Worm (Caenorhabditis elegans) whole organism, mixed stage, embryonic: ENCODE results near the gene F18C5.10.

ENCODE experiments used
- M03D4.4 ChIP-seq: sonication (generic microtip); optimal IDR thresholded peaks from 2 replicates; lab custom pipeline; 2017; ENCODE audit warnings: mild to moderate bottlenecking, missing genetic modification characterization, missing compliant biosample characterization
- bed-3 ChIP-seq: fragments of 200-800 bp; sonication (Bioruptor generic); optimal IDR thresholded peaks from 3 replicates; lab custom pipeline; 2018; ENCODE audit warnings: mild to moderate bottlenecking, missing genetic modification characterization, moderate library complexity, missing compliant biosample characterization
- blmp-1 ChIP-seq: fragments of 150-350 bp; optimal IDR thresholded peaks from 2 replicates; lab custom pipeline; 2014; ENCODE audit warnings: missing biosample characterization, missing genetic modification characterization
- ceh-39 ChIP-seq: fragments of 150-350 bp; optimal IDR thresholded peaks from 2 replicates; lab custom pipeline; 2014; ENCODE audit warnings: missing biosample characterization, missing genetic modification characterization
- ceh-43 ChIP-seq: fragments of 200-800 bp; sonication (Bioruptor generic); optimal IDR thresholded peaks from 2 replicates; lab custom pipeline; 2018; ENCODE audit warnings: mild to moderate bottlenecking, missing genetic modification characterization, moderate library complexity, missing compliant biosample characterization
- ceh-83 ChIP-seq: fragments of 200-800 bp; sonication (Bioruptor generic); optimal IDR thresholded peaks from 2 replicates; lab custom pipeline; 2018; ENCODE audit warnings: mild to moderate bottlenecking, missing genetic modification characterization, missing compliant biosample characterization
- ces-1 ChIP-seq: fragments of 150-350 bp; optimal IDR thresholded peaks from 2 replicates; lab custom pipeline; 2014; ENCODE audit warnings: missing biosample characterization, missing genetic modification reagents, missing genetic modification characterization
- cnd-1 ChIP-seq: fragments of 200-800 bp; sonication (Bioruptor generic); optimal IDR thresholded peaks from 2 replicates; lab custom pipeline; 2018; ENCODE audit warnings: mild to moderate bottlenecking, missing genetic modification characterization, missing compliant biosample characterization
- drap-1 ChIP-seq: fragments of 200-800 bp; sonication (Bioruptor generic); optimal IDR thresholded peaks from 3 replicates; lab custom pipeline; 2018; ENCODE audit warnings: mild to moderate bottlenecking, missing genetic modification characterization, missing compliant biosample characterization
- elt-1 ChIP-seq: sonication (generic microtip); optimal IDR thresholded peaks from 2 replicates; lab custom pipeline; 2017; ENCODE audit warnings: missing genetic modification characterization, mild to moderate bottlenecking, missing compliant biosample characterization, antibody characterized with exemption, moderate library complexity, borderline replicate concordance; ENCODE audit not compliant: insufficient read depth
- elt-3 ChIP-seq: fragments of 150-350 bp; optimal IDR thresholded peaks from 2 replicates; lab custom pipeline; 2014; ENCODE audit warnings: missing biosample characterization, missing genetic modification characterization
- flh-1 ChIP-seq: fragments of 200-800 bp; sonication (Bioruptor generic); optimal IDR thresholded peaks from 2 replicates; lab custom pipeline; 2018; ENCODE audit warnings: mild to moderate bottlenecking, missing genetic modification characterization, moderate library complexity, missing compliant biosample characterization
- ham-2 ChIP-seq: fragments of 200-800 bp; sonication (Bioruptor generic); optimal IDR thresholded peaks from 2 replicates; lab custom pipeline; 2018; ENCODE audit warnings: mild to moderate bottlenecking, missing genetic modification characterization, missing compliant biosample characterization
- hlh-1 ChIP-seq: fragments of 150-350 bp; optimal IDR thresholded peaks from 2 replicates; lab custom pipeline; 2014; ENCODE audit warnings: missing biosample characterization, missing genetic modification reagents, missing genetic modification characterization
- lin-13 ChIP-seq: fragments of 150-350 bp; optimal IDR thresholded peaks from 2 replicates; lab custom pipeline; 2014; ENCODE audit warnings: missing biosample characterization, missing genetic modification characterization
- lin-32 ChIP-seq: fragments of 200-800 bp; sonication (Bioruptor generic); optimal IDR thresholded peaks from 2 replicates; lab custom pipeline; 2018; ENCODE audit warnings: mild to moderate bottlenecking, missing genetic modification characterization, missing compliant biosample characterization
- lsy-2 ChIP-seq: fragments of 150-350 bp; optimal IDR thresholded peaks from 2 replicates; lab custom pipeline; 2014; ENCODE audit warnings: missing biosample characterization, missing genetic modification characterization
- mab-5 ChIP-seq: fragments of 150-350 bp; optimal IDR thresholded peaks from 2 replicates; lab custom pipeline; 2014; ENCODE audit warnings: missing biosample characterization, missing genetic modification characterization
- mep-1 ChIP-seq: fragments of 150-350 bp; optimal IDR thresholded peaks from 2 replicates; lab custom pipeline; 2017; ENCODE audit warnings: missing biosample characterization, missing genetic modification reagents, missing genetic modification characterization, inconsistent platforms
- mls-2 ChIP-seq: sonication (generic microtip); optimal IDR thresholded peaks from 2 replicates; lab custom pipeline; 2016; ENCODE audit warnings: mild to moderate bottlenecking, missing genetic modification characterization, moderate library complexity, missing compliant biosample characterization
- nhr-12 ChIP-seq: fragments of 150-350 bp; optimal IDR thresholded peaks from 2 replicates; lab custom pipeline; 2014; ENCODE audit warnings: missing biosample characterization, missing genetic modification characterization
- nhr-2 ChIP-seq: fragments of 150-350 bp; optimal IDR thresholded peaks from 2 replicates; lab custom pipeline; 2014; ENCODE audit warnings: missing biosample characterization, missing genetic modification characterization
- nhr-237 ChIP-seq: fragments of 150-350 bp; optimal IDR thresholded peaks from 2 replicates; lab custom pipeline; 2014; ENCODE audit warnings: missing biosample characterization, missing genetic modification characterization
- nhr-76 ChIP-seq: sonication (generic microtip); optimal IDR thresholded peaks from 2 replicates; lab custom pipeline; 2017; ENCODE audit warnings: missing biosample characterization, missing genetic modification characterization
- pha-4 ChIP-seq: fragments of 150-350 bp; optimal IDR thresholded peaks from 2 replicates; lab custom pipeline; 2018; ENCODE audit warnings: missing biosample characterization, missing genetic modification reagents, missing genetic modification characterization
- sem-2 ChIP-seq: fragments of 200-800 bp; sonication (Bioruptor generic); optimal IDR thresholded peaks from 2 replicates; lab custom pipeline; 2018; ENCODE audit warnings: mild to moderate bottlenecking, missing genetic modification characterization, missing compliant biosample characterization
- snpc-4 ChIP-seq: fragments of 150-350 bp; optimal IDR thresholded peaks from 2 replicates; lab custom pipeline; 2014; ENCODE audit warnings: missing biosample characterization, missing genetic modification characterization
- sptf-1 ChIP-seq: sonication (generic microtip); optimal IDR thresholded peaks from 2 replicates; lab custom pipeline; 2017; ENCODE audit warnings: mild to moderate bottlenecking, missing genetic modification characterization, moderate library complexity, missing compliant biosample characterization
- tbx-8 ChIP-seq: fragments of 200-800 bp; sonication (Bioruptor generic); optimal IDR thresholded peaks from 2 replicates; lab custom pipeline; 2018; ENCODE audit warnings: mild to moderate bottlenecking, missing genetic modification characterization, moderate library complexity, missing compliant biosample characterization
- unc-120 ChIP-seq: sonication (generic microtip); optimal IDR thresholded peaks from 2 replicates; lab custom pipeline; 2017; ENCODE audit warnings: missing genetic modification characterization, missing compliant biosample characterization; ENCODE audit not compliant: poor library complexity, severe bottlenecking
- unc-39 ChIP-seq: fragments of 150-350 bp; optimal IDR thresholded peaks from 2 replicates; lab custom pipeline; 2014; ENCODE audit warnings: missing biosample characterization, missing genetic modification characterization
- unc-62 ChIP-seq: fragments of 150-350 bp; optimal IDR thresholded peaks from 2 replicates; lab custom pipeline; 2014; ENCODE audit warnings: missing biosample characterization, missing genetic modification reagents, missing genetic modification characterization
- zip-8 ChIP-seq: fragments of 150-350 bp; optimal IDR thresholded peaks from 2 replicates; lab custom pipeline; 2014; ENCODE audit warnings: missing biosample characterization, missing genetic modification characterization
- ztf-11 ChIP-seq: fragments of 150-350 bp; optimal IDR thresholded peaks from 2 replicates; lab custom pipeline; 2014; ENCODE audit warnings: missing biosample characterization, missing genetic modification characterization

The F18C5.10 gene

ce11 chrII:6597507-6597906 is 36.3 kb upstream of the F18C5.10 start:
- TF ChIP-seq nhr-12 (no peak), M03D4.4 (tag; lab: Kevin White, UChicago) (no peak), cnd-1 (tag; lab: Kevin White, UChicago) (no peak), lin-13 (tag; lab: Kevin White, UChicago) (no peak), lsy-2 (no peak), elt-1 (tag; lab: Kevin White, UChicago) (no peak), unc-62 (no peak), pha-4 (tag; lab: Kevin White, UChicago) (no peak), elt-3 (tag; lab: Kevin White, UChicago) (no peak), snpc-4 (no peak), bed-3 (GFP tag; lab: Kevin White, UChicago) (no peak), unc-39 (tag; lab: Kevin White, UChicago) (no peak), ces-1 (GFP tag; lab: Kevin White, UChicago) (no peak), sptf-1 (no peak), zip-8 (no peak)

- no peak for TF ChIP-seq nhr-76
- TF ChIP-seq, all 35 proteins: peak for 0
These were observed 32.9 kb upstream of the F18C5.10 start, which contains the start of gene aipr-1 for ce11 chrII:6594151-6594550. TSS of gene aipr-1 (minus strand) at chrII:6594251.

- TF ChIP-seq pha-4 (tag; lab: Kevin White, UChicago) (no peak), tbx-8 (no peak), nhr-237 (tag; lab: Kevin White, UChicago) (no peak), sem-2 (GFP tag; lab: Kevin White, UChicago) (no peak), mep-1 (tag; lab: Kevin White, UChicago) (no peak), nhr-76 (no peak), ham-2 (GFP tag; lab: Kevin White, UChicago) (no peak), bed-3 (GFP tag; lab: Kevin White, UChicago) (no peak), unc-39 (tag; lab: Kevin White, UChicago) (no peak), ces-1 (GFP tag; lab: Kevin White, UChicago) (no peak), ceh-83 (GFP tag; lab: Kevin White, UChicago) (no peak), lin-13 (tag; lab: Kevin White, UChicago) (no peak), unc-62 (no peak), lin-32 (GFP tag; lab: Kevin White, UChicago) (no peak), hlh-1 (tag; lab: Kevin White, UChicago) (no peak)
These were observed 31.0 kb upstream of the F18C5.10 start, which contains the start of gene C56C10.9 for ce11 chrII:6592251-6592650. TSS of gene C56C10.9 (minus strand) at chrII:6592351.

ce11 chrII:6591000-6591399 is 29.8 kb upstream of the F18C5.10 start:
- TF ChIP-seq mab-5 (tag; lab: Kevin White, UChicago) (no peak), flh-1 (GFP tag; lab: Kevin White, UChicago) (no peak), lsy-2 (no peak), M03D4.4 (tag; lab: Kevin White, UChicago) (no peak), mep-1 (tag; lab: Kevin White, UChicago) (no peak), lin-32 (GFP tag; lab: Kevin White, UChicago) (no peak), nhr-76 (no peak), nhr-12 (no peak), unc-39 (tag; lab: Kevin White, UChicago) (no peak)

ce11 chrII:6589408-6589807 is 28.2 kb upstream of the F18C5.10 start, which contains the start of gene vps-32.1:
TSS of gene vps-32.1 (plus strand) at chrII:6589708.
- TF ChIP-seq ham-2 (GFP tag; lab: Kevin White, UChicago) (no peak), cnd-1 (tag; lab: Kevin White, UChicago) (no peak), mep-1 (tag; lab: Kevin White, UChicago) (no peak)

ce11 chrII:6588605-6589292 is 27.5 kb upstream of the F18C5.10 start, which contains the start of gene icd-1:
TSS of gene icd-1 (minus strand) at chrII:6588655.
- TF ChIP-seq ceh-83 (GFP tag; lab: Kevin White, UChicago), result peak; percentile 58
- peak; percentile 71 for TF ChIP-seq pha-4 (tag; lab: Kevin White, UChicago)
- TF ChIP-seq ceh-43, result no peak
- peak; percentile 56 for TF ChIP-seq hlh-1 (tag; lab: Kevin White, UChicago)
- TF ChIP-seq lsy-2, result peak; percentile 84
- no peak for TF ChIP-seq blmp-1
- TF ChIP-seq drap-1 (GFP tag; lab: Kevin White, UChicago), result no peak
- TF ChIP-seq unc-62, result peak; percentile 96
- peak; percentile 34 for TF ChIP-seq mab-5 (tag; lab: Kevin White, UChicago)
- peak; percentile 93 for TF ChIP-seq nhr-237 (tag; lab: Kevin White, UChicago)
- TF ChIP-seq cnd-1 (tag; lab: Kevin White, UChicago), result peak; percentile 31
- TF ChIP-seq sem-2 (GFP tag; lab: Kevin White, UChicago), result no peak
- TF ChIP-seq unc-120, result peak; percentile 99
- TF ChIP-seq nhr-12, result no peak
- peak; percentile 71 for TF ChIP-seq sptf-1
- TF ChIP-seq bed-3 (GFP tag; lab: Kevin White, UChicago), result no peak
- peak; percentile 91 for TF ChIP-seq elt-3 (tag; lab: Kevin White, UChicago)
- TF ChIP-seq zip-8, result no peak
- peak; percentile 71 for TF ChIP-seq ceh-39 (tag; lab: Kevin White, UChicago)
- TF ChIP-seq mep-1 (tag; lab: Kevin White, UChicago), result peak; percentile 93
- TF ChIP-seq unc-39 (tag; lab: Kevin White, UChicago), result no peak
- TF ChIP-seq flh-1 (GFP tag; lab: Kevin White, UChicago), result no peak
- TF ChIP-seq mls-2 (tag; lab: Kevin White, UChicago), result peak; percentile 63
- peak; percentile 89 for TF ChIP-seq ham-2 (GFP tag; lab: Kevin White, UChicago)
- TF ChIP-seq M03D4.4 (tag; lab: Kevin White, UChicago), result peak; percentile 63
- TF ChIP-seq nhr-2, result peak; percentile 15
- peak; percentile 67 for TF ChIP-seq ztf-11
- no peak for TF ChIP-seq lin-32 (GFP tag; lab: Kevin White, UChicago)
- TF ChIP-seq ces-1 (GFP tag; lab: Kevin White, UChicago), result peak; percentile 94
